Worm (Caenorhabditis elegans): ENCODE data around the gene frpr-9.

frpr-9 gene

DNA sequence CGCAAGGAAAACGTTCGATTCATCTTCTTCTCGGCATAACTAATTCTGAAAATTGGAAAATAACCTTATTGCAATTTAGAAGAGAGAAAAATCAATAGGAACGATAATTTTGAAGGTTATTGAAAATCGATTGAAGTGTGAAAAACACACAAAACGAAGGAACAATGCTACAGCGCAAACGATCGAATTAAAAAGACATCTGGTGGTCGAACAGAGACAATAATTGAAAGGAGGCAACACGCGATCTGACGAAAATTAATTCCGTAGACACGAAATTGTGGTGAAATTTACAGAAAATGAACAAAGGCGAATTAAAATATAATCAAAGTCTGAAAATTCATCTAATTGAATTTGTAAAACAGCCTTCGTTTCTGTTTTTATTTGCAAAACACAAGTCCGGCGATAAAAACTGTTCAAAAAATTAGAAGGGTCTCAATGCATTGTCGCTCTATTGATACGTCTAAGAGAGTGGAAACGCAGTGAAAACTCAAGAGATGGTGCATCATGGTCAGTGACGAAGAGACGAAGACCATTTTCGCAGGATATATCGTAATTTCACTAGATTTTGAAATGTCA is 47.6 kb downstream of the frpr-9 start, which contains the start of gene pak-2 (continued):
- peak; percentile 95 for TF ChIP-seq lin-14 (GFP tag; optimal IDR thresholded peaks at IDR 0.05)
- peak; percentile 94 for TF ChIP-seq nhr-85 (tag)
- peak; percentile 96 for TF ChIP-seq C16A3.4 (tag; optimal IDR thresholded peaks at IDR 0.05)
- TF ChIP-seq dpl-1 (GFP tag; optimal IDR thresholded peaks at IDR 0.05) = peak; percentile 61 to 77 (median 68)
- TF ChIP-seq hlh-4 (tag; optimal IDR thresholded peaks at IDR 0.05) = peak; percentile 39
- TF ChIP-seq ces-1 (GFP tag; optimal IDR thresholded peaks at IDR 0.05) = no peak
- peak; percentile 91 for TF ChIP-seq snu-23 (GFP tag; optimal IDR thresholded peaks at IDR 0.05)
- peak; percentile 74 for TF ChIP-seq sox-4 (tag; optimal IDR thresholded peaks at IDR 0.05)
- peak; percentile 60 for TF ChIP-seq fos-1 (tag; optimal IDR thresholded peaks at IDR 0.05)
- TF ChIP-seq ceh-63 (GFP tag; optimal IDR thresholded peaks at IDR 0.05) = peak; percentile 87
- peak; percentile 91 for TF ChIP-seq vab-15 (tag; optimal IDR thresholded peaks at IDR 0.05)
- peak; percentile 85 for TF ChIP-seq ceh-88 (GFP tag; IDR thresholded peaks at IDR 0.05)
- no peak for TF ChIP-seq ama-1 (optimal IDR thresholded peaks at IDR 0.05)
- peak; percentile 85 for TF ChIP-seq fkh-8 (tag; optimal IDR thresholded peaks at IDR 0.05)
- peak; percentile 88 for TF ChIP-seq rnt-1 (tag; optimal IDR thresholded peaks at IDR 0.05)

DNA sequence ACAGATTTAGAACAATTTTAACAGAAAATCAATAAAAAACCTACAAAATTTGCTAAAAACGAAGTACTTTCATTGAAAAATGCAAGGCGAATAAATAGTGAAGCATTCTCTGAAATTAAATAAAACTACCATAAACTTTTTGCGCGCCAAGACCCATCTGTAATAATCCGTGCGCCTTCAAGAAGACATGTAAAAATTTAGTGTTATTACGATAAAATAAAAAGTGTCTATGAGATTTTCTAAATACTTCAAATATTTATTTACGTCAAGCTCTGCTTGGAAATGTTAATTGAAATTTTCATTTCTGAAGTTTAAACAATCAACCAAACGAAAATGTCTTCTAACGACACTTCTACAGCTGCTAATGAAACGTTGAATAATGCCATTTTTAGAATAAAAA is 48.1 kb downstream of the frpr-9 start, which contains the start of gene C45B11.9:
Gene C45B11.9, plus strand, starts transcription at position 301 of the 400 bp plus-strand sequence.
- TF ChIP-seq F16B12.6 (tag; optimal IDR thresholded peaks at IDR 0.05) (no peak), unc-98 (GFP tag; IDR thresholded peaks at IDR 0.05) (no peak), dsc-1 (tag; optimal IDR thresholded peaks at IDR 0.05) (no peak), fos-1 (tag; optimal IDR thresholded peaks at IDR 0.05) (no peak), mab-9 (GFP tag; IDR thresholded peaks at IDR 0.05) (no peak), ceh-63 (GFP tag; optimal IDR thresholded peaks at IDR 0.05) (no peak), elt-2 (tag; optimal IDR thresholded peaks at IDR 0.05) (no peak), hlh-4 (tag; optimal IDR thresholded peaks at IDR 0.05) (no peak)

DNA sequence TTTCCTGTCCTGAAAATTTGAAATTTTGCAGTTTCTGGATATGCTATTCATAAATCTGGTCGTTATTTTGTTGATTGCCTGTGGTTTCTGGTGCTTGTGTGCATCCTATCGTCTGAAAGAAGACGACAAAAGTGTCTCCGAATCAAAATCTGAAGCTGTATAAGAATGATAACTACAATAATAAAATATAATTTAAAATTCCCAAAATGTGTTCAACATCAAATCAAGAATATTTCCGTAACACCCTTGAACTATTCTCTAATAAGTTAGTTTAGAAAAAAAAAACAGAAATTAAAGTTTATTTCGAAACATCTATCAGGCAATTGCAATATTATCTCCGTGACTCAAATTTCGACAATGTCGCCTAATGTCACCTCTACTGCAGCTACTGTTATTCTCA is 48.6 kb downstream of the frpr-9 start, which contains the start of gene C45B11.8:
Gene C45B11.8, plus strand, starts transcription at position 301 of the 400 bp plus-strand sequence.
- no peak for TF ChIP-seq fkh-8 (tag; optimal IDR thresholded peaks at IDR 0.05)
- no peak for TF ChIP-seq nhr-12 (tag; optimal IDR thresholded peaks at IDR 0.05)
- no peak for TF ChIP-seq C04F5.9 (tag; optimal IDR thresholded peaks at IDR 0.05)
- no peak for TF ChIP-seq Y116A8C.19 (tag; optimal IDR thresholded peaks at IDR 0.05; ENCODE audit: borderline replicate concordance)
- no peak for TF ChIP-seq ets-5 (GFP tag; IDR thresholded peaks at IDR 0.05)
- no peak for TF ChIP-seq hlh-4 (tag; optimal IDR thresholded peaks at IDR 0.05)
- TF ChIP-seq lsy-2 (tag; optimal IDR thresholded peaks at IDR 0.05) = no peak
- no peak for TF ChIP-seq unc-86 (tag; optimal IDR thresholded peaks at IDR 0.05)
- TF ChIP-seq nhr-84 (tag; optimal IDR thresholded peaks at IDR 0.05) = no peak
- TF ChIP-seq nhr-47 (tag; optimal IDR thresholded peaks at IDR 0.05) = no peak
- TF ChIP-seq skn-1 (tag; optimal IDR thresholded peaks at IDR 0.05) = no peak
- TF ChIP-seq lin-15B (tag; optimal IDR thresholded peaks at IDR 0.05) = no peak
- TF ChIP-seq egl-13 (tag; optimal IDR thresholded peaks at IDR 0.05) = no peak
- no peak for TF ChIP-seq dpl-1 (GFP tag; optimal IDR thresholded peaks at IDR 0.05)
- no peak for TF ChIP-seq unc-62 (GFP tag; optimal IDR thresholded peaks at IDR 0.05)

DNA sequence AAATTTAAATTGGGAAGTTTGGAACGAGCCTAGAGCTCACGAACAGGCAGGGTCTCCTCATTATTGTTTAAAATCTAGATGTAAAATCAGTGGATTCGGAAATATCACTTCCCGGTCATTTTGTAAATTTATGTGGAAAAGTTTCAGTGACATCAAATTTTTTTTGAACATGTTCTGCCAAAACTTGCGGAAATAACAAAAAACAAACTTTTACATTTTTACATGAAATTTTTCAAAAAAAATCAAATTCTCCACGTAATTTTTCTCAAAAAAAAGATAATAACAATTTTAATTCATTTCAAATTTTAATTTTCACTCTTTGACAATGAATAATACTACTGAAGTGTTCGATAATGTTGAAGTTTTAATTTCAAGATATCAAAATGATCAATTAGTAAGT is 49.6 kb downstream of the frpr-9 start, which contains the start of gene C45B11.5:
Gene C45B11.5, plus strand, starts transcription at position 301 of the 400 bp plus-strand sequence.
- TF ChIP-seq nhr-28 (tag; optimal IDR thresholded peaks at IDR 0.05) = no peak
- TF ChIP-seq nhr-20 (tag; optimal IDR thresholded peaks at IDR 0.05) = no peak
- TF ChIP-seq swsn-7 (tag; optimal IDR thresholded peaks at IDR 0.05) = no peak
- TF ChIP-seq hlh-4 (tag; optimal IDR thresholded peaks at IDR 0.05) = no peak
- no peak for TF ChIP-seq zip-4 (GFP tag; optimal IDR thresholded peaks at IDR 0.05)
- TF ChIP-seq sox-4 (tag; optimal IDR thresholded peaks at IDR 0.05) = no peak
- TF ChIP-seq dpl-1 (GFP tag; optimal IDR thresholded peaks at IDR 0.05) = no peak
- no peak for TF ChIP-seq lin-39 (tag; optimal IDR thresholded peaks at IDR 0.05)
- TF ChIP-seq tbx-2 (tag; optimal IDR thresholded peaks at IDR 0.05) = no peak
- TF ChIP-seq ama-1 (optimal IDR thresholded peaks at IDR 0.05) = no peak
- no peak for TF ChIP-seq snu-23 (GFP tag; optimal IDR thresholded peaks at IDR 0.05)
- TF ChIP-seq ztf-4 (tag; optimal IDR thresholded peaks at IDR 0.05) = no peak

Measured in whole organism, L1 larva.